Worm (Caenorhabditis elegans) whole organism, early embryonic: ENCODE data around the gene R06F6.8.

Source experiments
- B0310.2 ChIP-seq: sonication (generic microtip); optimal IDR thresholded peaks from 2 replicates; lab custom pipeline; 2016; ENCODE audit warnings: mild to moderate bottlenecking, missing genetic modification characterization, missing compliant biosample characterization
- F13C5.2 ChIP-seq: sonication (generic microtip); optimal IDR thresholded peaks from 2 replicates; lab custom pipeline; 2017; ENCODE audit warnings: mild to moderate bottlenecking, missing genetic modification characterization, inconsistent platforms, missing compliant biosample characterization
- aly-1 ChIP-seq: sonication (generic microtip); optimal IDR thresholded peaks from 2 replicates; lab custom pipeline; 2016; ENCODE audit warnings: missing genetic modification characterization, missing compliant biosample characterization
- ama-1 ChIP-seq: fragments of 150-350 bp; optimal IDR thresholded peaks from 2 replicates; lab custom pipeline; 2014
- ceh-13 ChIP-seq: fragments of 200-800 bp; sonication (Bioruptor generic); optimal IDR thresholded peaks from 2 replicates; lab custom pipeline; 2018; ENCODE audit warnings: mild to moderate bottlenecking, missing genetic modification characterization, missing compliant biosample characterization
- ceh-36 ChIP-seq: sonication (generic microtip); optimal IDR thresholded peaks from 2 replicates; lab custom pipeline; 2016; ENCODE audit warnings: missing genetic modification characterization, inconsistent platforms, missing compliant biosample characterization
- ets-7 ChIP-seq: sonication (generic microtip); optimal IDR thresholded peaks from 2 replicates; lab custom pipeline; 2016; ENCODE audit warnings: missing genotype, missing genetic modification characterization, missing compliant biosample characterization
- flt-1 ChIP-seq: fragments of 200-800 bp; sonication (Bioruptor generic); IDR thresholded peaks from 2 replicates; pipeline ENCODE4 v1.3.6; 2022; ENCODE audit warnings: missing genetic modification characterization, missing compliant biosample characterization
- hmbx-1 ChIP-seq: sonication (generic microtip); optimal IDR thresholded peaks from 2 replicates; lab custom pipeline; 2016; ENCODE audit warnings: mild to moderate bottlenecking, missing genetic modification characterization, missing compliant biosample characterization
- hmg-4 ChIP-seq: fragments of 200-800 bp; sonication (Bioruptor generic); optimal IDR thresholded peaks from 2 replicates; lab custom pipeline; 2018; ENCODE audit warnings: mild to moderate bottlenecking, missing genetic modification characterization, missing compliant biosample characterization
- hnd-1 ChIP-seq: sonication (generic microtip); optimal IDR thresholded peaks from 2 replicates; lab custom pipeline; 2016; ENCODE audit warnings: missing genetic modification characterization, missing compliant biosample characterization
- pes-1 ChIP-seq: fragments of 200-800 bp; sonication (Bioruptor generic); IDR thresholded peaks from 2 replicates; pipeline ENCODE4 v1.3.6; 2022; ENCODE audit warnings: missing genetic modification reagents, missing genetic modification characterization, missing compliant biosample characterization
- scrt-1 ChIP-seq: fragments of 200-800 bp; sonication (Bioruptor generic); IDR thresholded peaks from 2 replicates; pipeline ENCODE4 v1.3.6; 2022; ENCODE audit warnings: missing genetic modification characterization, missing compliant biosample characterization
- sea-1 ChIP-seq: fragments of 200-800 bp; sonication (Bioruptor generic); conservative IDR thresholded peaks from 2 replicates; pipeline ENCODE4 v1.3.6; 2022; ENCODE audit warnings: missing genetic modification characterization, missing compliant biosample characterization
- tbx-11 ChIP-seq: fragments of 200-800 bp; sonication (Bioruptor generic); IDR thresholded peaks from 2 replicates; pipeline ENCODE4 v1.3.6; 2022; ENCODE audit warnings: missing genetic modification characterization, missing compliant biosample characterization
- tbx-37 ChIP-seq: fragments of 200-800 bp; sonication (Bioruptor generic); conservative IDR thresholded peaks from 2 replicates; pipeline ENCODE4 v1.3.6; 2022; ENCODE audit warnings: missing genetic modification reagents, missing genetic modification characterization, missing compliant biosample characterization
- tra-4 ChIP-seq: sonication (generic microtip); optimal IDR thresholded peaks from 2 replicates; lab custom pipeline; 2017; ENCODE audit warnings: missing genetic modification characterization, missing compliant biosample characterization

Gene R06F6.8

DNA sequence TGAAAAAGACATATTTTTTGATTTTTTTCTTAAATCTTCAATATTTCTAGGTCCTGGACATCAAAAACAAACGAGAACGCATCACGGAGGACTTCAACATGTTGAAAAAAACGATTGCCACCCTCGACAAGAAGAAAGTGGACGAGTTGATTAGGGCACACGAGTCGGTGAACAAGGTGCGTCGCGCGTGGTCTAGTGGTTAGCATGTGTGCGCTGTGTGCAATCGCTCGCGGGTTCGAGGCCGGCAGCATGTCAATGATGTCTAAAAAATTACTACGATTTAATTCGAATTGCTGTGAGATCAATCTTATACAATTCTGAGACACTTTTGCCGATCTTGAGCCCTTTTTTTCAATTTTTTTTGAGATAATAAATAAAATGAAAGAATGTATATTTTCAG is 20.3 kb upstream of the R06F6.8 start:
- TF ChIP-seq hmbx-1: peak; percentile 92
- TF ChIP-seq aly-1 (tag; lab: Kevin White, UChicago): peak; percentile 96
- TF ChIP-seq B0310.2 (tag; lab: Kevin White, UChicago): peak; percentile 89
- TF ChIP-seq sea-1 (GFP tag; lab: Robert Waterston, UW): peak; percentile 92
- TF ChIP-seq ama-1 (lab: Kevin White, UChicago): peak; percentile 89
- peak; percentile 99 for TF ChIP-seq hmg-4 (GFP tag; lab: Kevin White, UChicago)
- TF ChIP-seq ets-7 (tag; lab: Kevin White, UChicago): peak; percentile 83
- peak; percentile 96 for TF ChIP-seq pes-1
- peak; percentile 97 for TF ChIP-seq F13C5.2 (tag; lab: Kevin White, UChicago)
- TF ChIP-seq scrt-1: peak; percentile 98
- peak; percentile 94 for TF ChIP-seq tbx-11
- TF ChIP-seq ceh-13 (GFP tag; lab: Kevin White, UChicago): peak; percentile 96
- peak; percentile 93 for TF ChIP-seq tbx-37 (GFP tag; lab: Robert Waterston, UW)
- peak; percentile 96 for TF ChIP-seq flt-1 (GFP tag; lab: Robert Waterston, UW)
- TF ChIP-seq hnd-1 (tag; lab: Kevin White, UChicago): peak; percentile 91
- peak; percentile 96 for TF ChIP-seq ceh-36 (tag; lab: Kevin White, UChicago)
- peak; percentile 94 for TF ChIP-seq tra-4

DNA sequence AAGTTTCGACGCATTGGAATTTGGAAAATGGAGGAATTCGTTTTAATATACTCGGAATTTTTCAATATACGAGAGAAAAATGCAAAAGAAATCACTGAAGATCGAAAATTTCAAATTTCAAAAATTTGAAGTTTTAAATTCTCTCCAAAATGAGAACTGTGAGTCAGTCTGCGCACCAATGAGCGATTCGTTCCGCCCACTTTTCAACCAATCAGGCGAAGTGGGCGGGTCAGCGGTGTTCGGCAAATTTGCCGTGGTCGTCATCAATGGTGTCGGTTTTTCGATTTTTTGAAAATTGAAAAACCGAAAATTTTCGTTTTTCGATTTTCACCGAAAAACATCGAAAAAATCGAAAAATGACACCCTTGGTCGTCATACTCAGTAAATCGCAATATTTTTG is 18.8 kb upstream of the R06F6.8 start:
- TF ChIP-seq ama-1 (lab: Kevin White, UChicago) (no peak), hmg-4 (GFP tag; lab: Kevin White, UChicago) (no peak), tbx-11 (no peak), sea-1 (GFP tag; lab: Robert Waterston, UW) (no peak), hnd-1 (tag; lab: Kevin White, UChicago) (no peak), hmbx-1 (no peak), flt-1 (GFP tag; lab: Robert Waterston, UW) (no peak), scrt-1 (no peak), F13C5.2 (tag; lab: Kevin White, UChicago) (no peak), B0310.2 (tag; lab: Kevin White, UChicago) (no peak)

DNA sequence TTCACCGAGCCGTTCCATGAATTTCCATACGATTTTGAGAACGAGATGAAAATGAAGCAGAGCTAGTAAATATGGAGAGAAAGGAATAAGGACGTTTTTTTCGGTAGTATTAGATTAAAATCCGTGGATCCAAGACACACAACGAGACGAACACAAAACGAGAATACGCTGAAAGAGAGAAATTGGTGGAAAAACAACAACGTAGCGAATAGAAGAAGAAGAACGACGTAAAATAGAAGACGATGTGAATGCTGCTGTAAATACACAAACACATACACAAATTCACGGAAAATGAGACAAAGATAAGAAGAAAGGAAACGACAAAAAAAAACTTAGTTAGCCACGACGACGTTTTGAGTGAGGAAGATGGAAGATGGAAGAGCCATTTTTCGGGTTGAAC is 14.9 kb upstream of the R06F6.8 start:
- no peak for TF ChIP-seq ama-1 (lab: Kevin White, UChicago)
- TF ChIP-seq tra-4: no peak
- no peak for TF ChIP-seq tbx-37 (GFP tag; lab: Robert Waterston, UW)
- TF ChIP-seq ceh-13 (GFP tag; lab: Kevin White, UChicago): no peak
- TF ChIP-seq sea-1 (GFP tag; lab: Robert Waterston, UW): no peak
- TF ChIP-seq ceh-36 (tag; lab: Kevin White, UChicago): no peak

DNA sequence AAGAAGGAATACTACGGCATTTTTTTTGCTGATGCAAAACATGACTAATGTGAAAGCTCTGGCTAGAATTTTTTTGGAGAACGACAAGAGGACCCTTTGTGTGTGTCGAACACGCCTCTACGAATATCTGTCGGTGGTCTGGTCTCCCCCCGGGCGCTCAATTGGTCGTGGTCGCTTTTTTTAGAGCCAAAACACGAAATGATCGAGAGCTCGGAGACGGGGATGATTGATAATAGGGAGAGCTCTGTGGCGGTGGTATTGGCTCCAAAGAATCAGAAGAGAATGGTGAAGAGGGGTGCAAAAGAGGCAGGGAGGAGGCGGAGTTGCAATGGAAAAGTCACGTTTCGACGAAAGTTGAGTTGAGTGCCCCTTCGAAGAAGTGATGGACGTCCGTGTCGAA is 9.8 kb upstream of the R06F6.8 start:
- no peak for TF ChIP-seq ceh-13 (GFP tag; lab: Kevin White, UChicago)
- no peak for TF ChIP-seq pes-1
- TF ChIP-seq ama-1 (lab: Kevin White, UChicago): no peak
- TF ChIP-seq B0310.2 (tag; lab: Kevin White, UChicago): no peak
- no peak for TF ChIP-seq aly-1 (tag; lab: Kevin White, UChicago)

DNA sequence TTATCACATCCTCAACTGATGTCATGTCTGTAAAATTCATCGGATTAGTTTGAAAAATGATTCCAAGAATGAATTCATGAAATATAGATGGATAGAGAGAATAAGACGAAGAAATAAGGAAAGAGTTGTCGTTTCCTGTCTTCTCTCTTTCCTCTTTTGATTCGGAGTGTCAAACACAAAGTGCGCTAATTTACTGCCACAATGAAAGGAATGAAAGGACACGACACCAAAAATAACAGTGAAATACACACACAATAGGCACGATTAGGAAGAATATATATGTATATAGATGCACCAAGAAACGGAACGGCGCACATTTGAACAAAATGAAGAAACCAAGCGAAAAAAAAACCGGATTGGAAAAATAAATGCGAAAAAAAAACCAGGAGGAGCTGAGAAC is 9.3 kb upstream of the R06F6.8 start, which contains the start of gene VM106R.1:
VM106R.1 (minus strand) TSS at position 101 of the 400 bp plus-strand sequence.
- TF ChIP-seq tra-4 (no peak), hnd-1 (tag; lab: Kevin White, UChicago) (no peak), flt-1 (GFP tag; lab: Robert Waterston, UW) (no peak), ama-1 (lab: Kevin White, UChicago) (no peak), pes-1 (no peak)

ce11 chrII:10824046-10824445 is 4.3 kb upstream of the R06F6.8 start, which contains the start of the genes R06F6.12 and mix-1:
R06F6.12 (minus strand) TSS chrII:10824081.
mix-1 (plus strand) TSS chrII:10824246.
- TF ChIP-seq scrt-1 (no peak), pes-1 (peak; percentile 62; the same call in 1 of the 2 replicates), F13C5.2 (tag; lab: Kevin White, UChicago) (peak; percentile 20)

DNA sequence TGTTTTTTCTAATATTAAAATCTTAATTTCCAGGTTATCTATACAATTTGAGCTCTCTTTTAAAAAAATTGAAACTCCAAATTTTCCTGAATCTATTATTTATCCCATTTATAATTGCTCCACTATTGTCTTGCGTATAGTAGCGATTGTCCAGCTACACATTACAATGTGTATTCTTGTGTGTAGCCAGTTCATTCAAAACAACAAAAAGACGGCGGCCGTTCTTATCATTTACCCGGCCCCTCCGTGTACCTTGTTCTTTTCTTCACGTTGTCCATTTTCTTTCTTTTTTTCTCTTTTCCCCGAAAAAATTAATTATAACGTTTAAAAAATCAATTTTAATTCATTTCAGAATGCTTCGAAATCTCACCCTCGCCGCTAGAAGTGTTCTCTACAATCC is 901 bp upstream of the R06F6.8 start, which contains the start of gene ech-4:
ech-4 (plus strand) TSS at position 353 of the 400 bp plus-strand sequence.
- TF ChIP-seq ceh-36 (tag; lab: Kevin White, UChicago) (no peak), ceh-13 (GFP tag; lab: Kevin White, UChicago) (no peak), hmbx-1 (no peak), F13C5.2 (tag; lab: Kevin White, UChicago) (no peak), hnd-1 (tag; lab: Kevin White, UChicago) (no peak), B0310.2 (tag; lab: Kevin White, UChicago) (no peak), flt-1 (GFP tag; lab: Robert Waterston, UW) (no peak), tbx-37 (GFP tag; lab: Robert Waterston, UW) (no peak), tra-4 (no peak), sea-1 (GFP tag; lab: Robert Waterston, UW) (no peak), tbx-11 (no peak), aly-1 (tag; lab: Kevin White, UChicago) (no peak), ets-7 (tag; lab: Kevin White, UChicago) (no peak), scrt-1 (no peak), pes-1 (no peak), ama-1 (lab: Kevin White, UChicago) (no peak), hmg-4 (GFP tag; lab: Kevin White, UChicago) (no peak)

DNA sequence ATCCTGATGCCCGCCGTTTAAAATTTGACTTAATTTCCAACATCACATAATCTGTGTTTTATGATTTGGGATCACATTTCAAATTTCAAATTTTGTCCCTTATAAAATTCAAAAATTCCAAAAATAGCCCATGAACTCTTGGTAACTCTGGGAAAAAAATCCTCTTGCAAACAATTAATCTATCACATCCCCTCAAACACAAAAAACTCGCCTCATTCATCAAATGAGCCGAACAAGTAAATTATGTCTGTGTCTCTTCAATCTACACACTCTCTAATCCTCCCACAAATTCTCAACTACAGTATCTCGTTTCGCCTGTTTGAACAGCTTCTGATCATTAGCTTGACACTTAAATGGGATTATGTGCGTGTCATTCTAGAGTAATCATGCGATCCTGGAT is 9.1 kb downstream of the R06F6.8 start, which contains the start of gene msrp-7:
msrp-7 (plus strand) TSS at position 301 of the 400 bp plus-strand sequence.
- TF ChIP-seq hmbx-1 (no peak), flt-1 (GFP tag; lab: Robert Waterston, UW) (no peak), B0310.2 (tag; lab: Kevin White, UChicago) (no peak), scrt-1 (no peak)
